Fruit fly (Drosophila melanogaster): Measurements from ENCODE around the gene CG31808.

dm6 chr2L:16710677-16711076 lies 5.3 kb downstream of the CG31808 start:
- TF ChIP-seq salr (GFP tag; optimal IDR thresholded peaks at IDR 0.05): no peak
- 0 out of 3 replicates have a peak, but pooled peaks have one; percentile 26 for TF ChIP-seq CG8119 (GFP tag; IDR thresholded peaks at IDR 0.05)
- no peak for TF ChIP-seq CG3032 (tag; optimal IDR thresholded peaks at IDR 0.05)
- TF ChIP-seq CG10631 (GFP tag; optimal IDR thresholded peaks at IDR 0.05): no peak
- no peak for TF ChIP-seq achi (GFP tag; optimal IDR thresholded peaks at IDR 0.05)
- no peak for TF ChIP-seq eg (GFP tag; IDR thresholded peaks at IDR 0.05)
- no peak for TF ChIP-seq Sox102F (GFP tag; optimal IDR thresholded peaks at IDR 0.05)
- TF ChIP-seq CG31627 (GFP tag; optimal IDR thresholded peaks at IDR 0.05): no peak
- no peak for TF ChIP-seq OdsH (GFP tag; optimal IDR thresholded peaks at IDR 0.05)
- TF ChIP-seq svp (GFP tag): no peak
- TF ChIP-seq Eip78C (GFP tag): peak; percentile 29
- no peak for TF ChIP-seq CG34406 (GFP tag; optimal IDR thresholded peaks at IDR 0.05)
- TF ChIP-seq Blimp-1 (GFP tag; optimal IDR thresholded peaks at IDR 0.05): no peak
- TF ChIP-seq esn (GFP tag; optimal IDR thresholded peaks at IDR 0.05): no peak
